Fruit fly (Drosophila melanogaster) whole organism, embryonic: Measurements from ENCODE around the gene CG34242.

Source experiments
- Awh ChIP-seq: fragments of 200-800 bp; sonication (Bioruptor generic); IDR thresholded peaks from 2 replicates; pipeline ENCODE4, ENCODE4 v1.3.6; 2022; ENCODE audit warnings: missing biosample characterization, missing genetic modification characterization
- B-H2 ChIP-seq: fragments of 200-800 bp; sonication (Bioruptor generic); optimal IDR thresholded peaks from 2 replicates; lab custom pipeline; 2018; ENCODE audit warnings: missing biosample characterization, mild to moderate bottlenecking, missing genetic modification characterization
- C15 ChIP-seq: fragments of 200-800 bp; sonication (Bioruptor generic); IDR thresholded peaks from 3 replicates; pipeline ENCODE4 v1.3.6; 2022; ENCODE audit warnings: missing biosample characterization, missing genetic modification characterization
- CG10267 ChIP-seq: fragments of 200-800 bp; sonication (Bioruptor generic); optimal IDR thresholded peaks from 2 replicates; lab custom pipeline; 2018; ENCODE audit warnings: missing biosample characterization, mild to moderate bottlenecking, missing genetic modification characterization, moderate library complexity
- CG11504 ChIP-seq: fragments of 200-800 bp; sonication (Bioruptor generic); optimal IDR thresholded peaks from 3 replicates; lab custom pipeline; 2019; ENCODE audit warnings: missing biosample characterization, mild to moderate bottlenecking, missing genetic modification characterization, moderate library complexity
- CG11696 ChIP-seq: fragments of 200-800 bp; sonication (Bioruptor generic); IDR thresholded peaks from 2 replicates; pipeline ENCODE4 v1.3.6; 2022; ENCODE audit warnings: missing biosample characterization, missing genetic modification characterization
- CG12659 ChIP-seq: fragments of 200-800 bp; sonication (Bioruptor generic); optimal IDR thresholded peaks from 3 replicates; lab custom pipeline; 2017; ENCODE audit warnings: mild to moderate bottlenecking, missing biosample characterization, missing genetic modification reagents, missing genetic modification characterization
- CG13287 ChIP-seq: fragments of 200-800 bp; sonication (Bioruptor generic); IDR thresholded peaks from 2 replicates; pipeline ENCODE4 v1.3.6; 2022; ENCODE audit warnings: missing biosample characterization, missing genetic modification characterization; ENCODE audit not compliant: partially characterized antibody
- CG14710 ChIP-seq: fragments of 200-800 bp; sonication (Bioruptor generic); optimal IDR thresholded peaks from 3 replicates; lab custom pipeline; 2019; ENCODE audit warnings: missing biosample characterization, mild to moderate bottlenecking, missing genetic modification characterization, moderate library complexity
- CG15269 ChIP-seq: fragments of 200-800 bp; sonication (Bioruptor generic); optimal IDR thresholded peaks from 2 replicates; lab custom pipeline; 2018; ENCODE audit warnings: missing biosample characterization, mild to moderate bottlenecking, missing genetic modification characterization, moderate library complexity
- CG17186 ChIP-seq: fragments of 200-800 bp; sonication (Bioruptor generic); optimal IDR thresholded peaks from 3 replicates; lab custom pipeline; 2017; ENCODE audit warnings: missing biosample characterization, missing genetic modification reagents, missing genetic modification characterization
- CG17359 ChIP-seq: fragments of 200-800 bp; sonication (Bioruptor generic); optimal IDR thresholded peaks from 3 replicates; lab custom pipeline; 2018; ENCODE audit warnings: missing biosample characterization, mild to moderate bottlenecking, missing genetic modification characterization, moderate library complexity
- CG17385 ChIP-seq: fragments of 200-800 bp; sonication (Bioruptor generic); optimal IDR thresholded peaks from 3 replicates; lab custom pipeline; 2018; ENCODE audit warnings: missing biosample characterization, mild to moderate bottlenecking, missing genetic modification characterization
- CG17568 ChIP-seq: fragments of 200-800 bp; sonication (Bioruptor generic); optimal IDR thresholded peaks from 2 replicates; lab custom pipeline; 2018; ENCODE audit warnings: missing biosample characterization, mild to moderate bottlenecking, missing genetic modification characterization, moderate library complexity
- CG17802 ChIP-seq: fragments of 200-800 bp; sonication (Bioruptor generic); optimal IDR thresholded peaks from 2 replicates; lab custom pipeline; 2018; ENCODE audit warnings: missing biosample characterization, mild to moderate bottlenecking, missing genetic modification characterization, moderate library complexity
- CG17829 ChIP-seq: fragments of 200-800 bp; optimal IDR thresholded peaks from 2 replicates; lab custom pipeline; 2019; ENCODE audit warnings: missing biosample characterization, mild to moderate bottlenecking, missing genetic modification characterization, moderate library complexity
- CG18476 ChIP-seq: fragments of 200-800 bp; sonication (Bioruptor generic); optimal IDR thresholded peaks from 2 replicates; lab custom pipeline; 2016; ENCODE audit warnings: missing biosample characterization, mild to moderate bottlenecking, missing genetic modification characterization
- CG2875 ChIP-seq: fragments of 200-800 bp; sonication (Bioruptor generic); optimal IDR thresholded peaks from 2 replicates; lab custom pipeline; 2017; ENCODE audit warnings: missing biosample characterization, mild to moderate bottlenecking, missing genetic modification characterization, missing genetic modification reagents
- CG30431 ChIP-seq: fragments of 200-800 bp; sonication (Bioruptor generic); optimal IDR thresholded peaks from 2 replicates; lab custom pipeline; 2017; ENCODE audit warnings: missing biosample characterization, missing genetic modification characterization
- CG32532 ChIP-seq: fragments of 200-800 bp; sonication (Bioruptor generic); IDR thresholded peaks from 2 replicates; pipeline ENCODE4 v1.3.6; 2022; ENCODE audit warnings: missing biosample characterization, missing genetic modification characterization
- CG3281 ChIP-seq: fragments of 200-800 bp; sonication (Bioruptor generic); optimal IDR thresholded peaks from 3 replicates; lab custom pipeline; 2017; ENCODE audit warnings: missing biosample characterization, mild to moderate bottlenecking, missing genetic modification characterization
- CG4328 ChIP-seq: fragments of 200-800 bp; sonication (Bioruptor generic); optimal IDR thresholded peaks from 3 replicates; lab custom pipeline; 2017; ENCODE audit warnings: missing biosample characterization, missing genetic modification reagents, missing genetic modification characterization
- CG4404 ChIP-seq: fragments of 200-800 bp; sonication (Bioruptor generic); IDR thresholded peaks from 2 replicates; pipeline ENCODE4 v1.3.6; 2022; ENCODE audit warnings: missing biosample characterization, missing genetic modification characterization
- CG4730 ChIP-seq: fragments of 200-800 bp; sonication (Bioruptor generic); IDR thresholded peaks from 2 replicates; pipeline ENCODE4 v1.3.6; 2022; ENCODE audit warnings: missing biosample characterization, missing genetic modification characterization
- CG9215 ChIP-seq: fragments of 200-800 bp; sonication (Bioruptor generic); IDR thresholded peaks from 2 replicates; pipeline ENCODE4 v1.3.6; 2022; ENCODE audit warnings: missing biosample characterization, missing genetic modification characterization
- CoRest ChIP-seq: fragments of 200-800 bp; sonication (Bioruptor generic); optimal IDR thresholded peaks from 3 replicates; lab custom pipeline; 2018; ENCODE audit warnings: missing biosample characterization, mild to moderate bottlenecking, missing genetic modification characterization, moderate library complexity
- Doc2 ChIP-seq: fragments of 200-800 bp; sonication (Bioruptor generic); IDR thresholded peaks from 2 replicates; pipeline ENCODE4 v1.3.6; 2022; ENCODE audit warnings: missing biosample characterization, missing genetic modification characterization
- HLH3B ChIP-seq: fragments of 200-800 bp; sonication (Bioruptor generic); IDR thresholded peaks from 2 replicates; pipeline ENCODE4 v1.3.6; 2022; ENCODE audit warnings: missing biosample characterization, missing genetic modification characterization
- Hand ChIP-seq: fragments of 200-800 bp; sonication (Bioruptor generic); optimal IDR thresholded peaks from 2 replicates; lab custom pipeline; 2017; ENCODE audit warnings: mild to moderate bottlenecking, missing biosample characterization, missing genetic modification reagents, missing genetic modification characterization
- Hr3 ChIP-seq: fragments of 200-800 bp; sonication (Bioruptor generic); optimal IDR thresholded peaks from 3 replicates; lab custom pipeline; 2016; ENCODE audit warnings: missing biosample characterization, missing genetic modification characterization
- Hr39 ChIP-seq: fragments of >200 bp; optimal IDR thresholded peaks from 2 replicates; lab custom pipeline; 2017
- Mad ChIP-seq: fragments of 200-800 bp; sonication (Bioruptor generic); optimal IDR thresholded peaks from 2 replicates; lab custom pipeline; 2016; ENCODE audit warnings: missing biosample characterization, missing genetic modification characterization
- Meics ChIP-seq: fragments of 200-800 bp; sonication (Bioruptor generic); optimal IDR thresholded peaks from 2 replicates; lab custom pipeline; 2017; ENCODE audit warnings: missing biosample characterization, mild to moderate bottlenecking, missing genetic modification characterization
- NFAT ChIP-seq: fragments of 200-800 bp; sonication (Bioruptor generic); IDR thresholded peaks from 2 replicates; pipeline ENCODE4 v1.3.6; 2022; ENCODE audit warnings: missing biosample characterization, missing genetic modification characterization
- Optix ChIP-seq: fragments of 200-800 bp; sonication (Bioruptor generic); IDR thresholded peaks from 3 replicates; pipeline ENCODE4 v1.3.6; 2022; ENCODE audit warnings: missing biosample characterization, missing genetic modification characterization
- Poxn ChIP-seq: fragments of 200-800 bp; sonication (Bioruptor generic); IDR thresholded peaks from 2 replicates; pipeline ENCODE4 v1.3.6; 2022; ENCODE audit warnings: missing biosample characterization, missing genetic modification characterization
- Taf1 ChIP-seq: fragments of 200-800 bp; sonication (Bioruptor generic); IDR thresholded peaks from 2 replicates; pipeline ENCODE4 v1.3.6; 2022; ENCODE audit warnings: missing biosample characterization, missing genetic modification characterization
- Trl ChIP-seq, 3 experiments: fragments of >200 bp in 2 of 3; fragments of 200-800 bp in 1 of 3; sonication (Bioruptor generic) in 1 of 3; optimal IDR thresholded peaks; 2 replicates in 1 of 3; 3 replicates in 2 of 3; lab custom pipeline; 2016 to 2017; ENCODE audit warnings: missing biosample characterization in 1 of 3, missing genetic modification characterization in 1 of 3
- ato ChIP-seq: fragments of 200-800 bp; sonication (Bioruptor generic); IDR thresholded peaks from 2 replicates; pipeline ENCODE4 v1.3.6; 2022; ENCODE audit warnings: missing biosample characterization, missing genetic modification characterization; ENCODE audit not compliant: partially characterized antibody
- bab2 ChIP-seq: fragments of 200-800 bp; sonication (Bioruptor generic); optimal IDR thresholded peaks from 2 replicates; lab custom pipeline; 2016; ENCODE audit warnings: missing biosample characterization, missing genetic modification characterization
- crp ChIP-seq, 2 experiments: fragments of 200-800 bp; sonication (Bioruptor generic); optimal IDR thresholded peaks; 2 replicates in 1 of 2; 3 replicates in 1 of 2; lab custom pipeline; 2017; ENCODE audit warnings: missing biosample characterization in 2 of 2, missing genetic modification characterization in 2 of 2, mild to moderate bottlenecking in 1 of 2, moderate library complexity in 1 of 2
- da ChIP-seq: fragments of 200-800 bp; sonication (Bioruptor generic); optimal IDR thresholded peaks from 2 replicates; lab custom pipeline; 2016; ENCODE audit warnings: missing biosample characterization, missing genetic modification characterization
- emc ChIP-seq: fragments of 200-800 bp; sonication (Bioruptor generic); optimal IDR thresholded peaks from 2 replicates; lab custom pipeline; 2016; ENCODE audit warnings: missing biosample characterization, missing genetic modification characterization
- eve ChIP-seq, 2 experiments: fragments of >200 bp; optimal IDR thresholded peaks; 2 replicates each; lab custom pipeline; 2017; ENCODE audit warnings: missing biosample characterization in 2 of 2, missing genetic modification characterization in 2 of 2
- ken ChIP-seq: fragments of 200-800 bp; sonication (Bioruptor generic); IDR thresholded peaks from 3 replicates; pipeline ENCODE4 v1.3.6; 2022; ENCODE audit warnings: missing biosample characterization, missing genetic modification characterization
- ro ChIP-seq: fragments of 200-800 bp; sonication (Bioruptor generic); IDR thresholded peaks from 2 replicates; pipeline ENCODE4 v1.3.6; 2022; ENCODE audit warnings: missing biosample characterization, missing genetic modification characterization
- sd ChIP-seq: fragments of 200-800 bp; sonication (Bioruptor generic); optimal IDR thresholded peaks from 3 replicates; lab custom pipeline; 2018; ENCODE audit warnings: missing biosample characterization, mild to moderate bottlenecking, missing genetic modification characterization, moderate library complexity
- seq ChIP-seq: fragments of 200-800 bp; sonication (Bioruptor generic); IDR thresholded peaks from 2 replicates; pipeline ENCODE4 v1.3.6; 2022; ENCODE audit warnings: missing biosample characterization, missing genetic modification characterization
- slbo ChIP-seq: fragments of 200-800 bp; sonication (Bioruptor generic); IDR thresholded peaks from 2 replicates; pipeline ENCODE4 v1.3.6; 2022; ENCODE audit warnings: missing biosample characterization, missing genetic modification characterization
- tup ChIP-seq: fragments of 200-800 bp; sonication (Bioruptor generic); optimal IDR thresholded peaks from 2 replicates; lab custom pipeline; 2016; ENCODE audit warnings: missing biosample characterization, mild to moderate bottlenecking, missing genetic modification characterization, moderate library complexity
- yki ChIP-seq: fragments of >200 bp; optimal IDR thresholded peaks from 3 replicates; lab custom pipeline; 2018

The CG34242 gene

DNA sequence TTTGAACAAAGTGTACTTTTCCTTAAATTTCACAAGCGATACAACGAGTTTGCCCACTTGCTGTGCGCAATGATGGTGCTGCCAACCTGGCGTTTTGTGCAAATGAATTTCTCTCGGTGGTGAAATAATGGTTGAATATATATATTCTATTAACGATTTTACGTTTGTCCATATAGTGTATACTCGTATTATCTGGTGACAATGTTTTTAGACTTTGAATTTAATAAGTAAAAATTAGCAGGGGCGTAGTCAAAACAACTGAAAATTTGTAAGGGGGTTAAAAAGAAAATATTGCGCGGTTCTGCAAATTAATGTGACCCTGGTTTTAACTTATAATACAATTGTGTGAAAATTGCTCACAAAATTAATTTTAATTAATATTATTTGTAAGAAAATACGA, 9.9 kb upstream of the CG34242 start, which contains the start of the genes ver and Gcn5 (continued):
- TF ChIP-seq CG11696 (GFP tag; lab: Robert Waterston, UW) = peak; percentile 85
- TF ChIP-seq HLH3B (GFP tag; lab: Robert Waterston, UW) = peak; percentile 92
- no peak for TF ChIP-seq yki
- peak; percentile 87 for TF ChIP-seq CG4404 (GFP tag; lab: Robert Waterston, UW)
- TF ChIP-seq Hr39 (lab: Kevin White, UChicago) = no peak
- TF ChIP-seq C15 (GFP tag; lab: Robert Waterston, UW) = peak; percentile 87; the same call in 2 of the 3 replicates
- TF ChIP-seq CG15269 (tag; lab: Kevin White, UChicago) = peak; percentile 95
- peak; percentile 91 for TF ChIP-seq NFAT
- peak; percentile 87 for TF ChIP-seq Optix (GFP tag; lab: Robert Waterston, UW)
- peak; percentile 93 for TF ChIP-seq Meics (GFP tag; lab: Kevin White, UChicago)
- TF ChIP-seq crp (GFP tag; optimal IDR thresholded peaks at IDR 0.05; lab: Kevin White, UChicago) = peak in 1 of 2 experiments; percentile 65
- TF ChIP-seq tup (GFP tag; lab: Kevin White, UChicago) = peak; percentile 81
- peak; percentile 53; the same call in 1 of the 2 replicates for TF ChIP-seq Doc2 (GFP tag; lab: Robert Waterston, UW)
- peak; percentile 88 for TF ChIP-seq CG10267 (tag; lab: Kevin White, UChicago)
- TF ChIP-seq CG11504 (tag; lab: Kevin White, UChicago) = peak; percentile 92
- TF ChIP-seq Poxn (GFP tag; lab: Robert Waterston, UW) = peak; percentile 78; the same call in 1 of the 2 replicates
- TF ChIP-seq eve (GFP tag; optimal IDR thresholded peaks at IDR 0.05; lab: Kevin White, UChicago) = no peak
- peak; percentile 81 for TF ChIP-seq Taf1 (GFP tag; lab: Robert Waterston, UW)
- peak; percentile 91 for TF ChIP-seq CG17829 (tag; lab: Kevin White, UChicago)
- TF ChIP-seq B-H2 (GFP tag; lab: Kevin White, UChicago) = peak; percentile 86
- TF ChIP-seq CG30431 (GFP tag; lab: Kevin White, UChicago) = peak; percentile 86
- TF ChIP-seq Hand (GFP tag; lab: Kevin White, UChicago) = peak; percentile 70
- TF ChIP-seq CG3281 = peak; percentile 96
- peak; percentile 79 for TF ChIP-seq CG2875 (GFP tag; lab: Kevin White, UChicago)
- TF ChIP-seq CG4730 (GFP tag; lab: Robert Waterston, UW) = peak; percentile 91
- peak; percentile 78 for TF ChIP-seq emc
- no peak for TF ChIP-seq CG17568
- peak; percentile 94 for TF ChIP-seq CoRest (tag; lab: Kevin White, UChicago)
- peak; percentile 93 for TF ChIP-seq Hr3
- TF ChIP-seq CG17385 (GFP tag; lab: Kevin White, UChicago) = peak; percentile 88
- peak; percentile 94 for TF ChIP-seq ken (GFP tag; lab: Robert Waterston, UW)
- no peak for TF ChIP-seq Trl (optimal IDR thresholded peaks at IDR 0.05; lab: Kevin White, UChicago)
- TF ChIP-seq Trl (GFP tag; optimal IDR thresholded peaks at IDR 0.05; lab: Kevin White, UChicago) = peak; percentile 86
- peak; percentile 78 for TF ChIP-seq CG17186 (GFP tag; lab: Kevin White, UChicago)
- peak; percentile 91 for TF ChIP-seq CG14710
- TF ChIP-seq da (GFP tag; lab: Kevin White, UChicago) = peak; percentile 11
- TF ChIP-seq ro = peak; percentile 68; the same call in 1 of the 2 replicates
- TF ChIP-seq slbo (GFP tag; lab: Robert Waterston, UW) = peak; percentile 95
- peak; percentile 85 for TF ChIP-seq CG9215 (GFP tag; lab: Robert Waterston, UW)
- TF ChIP-seq seq (GFP tag; lab: Robert Waterston, UW) = peak; percentile 92
- TF ChIP-seq ato (GFP tag; lab: Robert Waterston, UW) = no peak
- peak; percentile 95 for TF ChIP-seq CG32532 (GFP tag; lab: Robert Waterston, UW)
- peak; percentile 95 for TF ChIP-seq CG12659 (GFP tag; lab: Kevin White, UChicago)
- peak; percentile 94 for TF ChIP-seq CG17359 (tag; lab: Kevin White, UChicago)
- TF ChIP-seq CG17802 (tag; lab: Kevin White, UChicago) = peak; percentile 70
- peak; percentile 92 for TF ChIP-seq CG18476 (GFP tag; lab: Kevin White, UChicago)
- peak; percentile 89 for TF ChIP-seq Mad (GFP tag; lab: Kevin White, UChicago)
- peak; percentile 90 for TF ChIP-seq bab2 (GFP tag; lab: Kevin White, UChicago)
- TF ChIP-seq CG13287 (GFP tag; lab: Robert Waterston, UW) = peak; percentile 44; the same call in 1 of the 2 replicates
- peak; percentile 93 for TF ChIP-seq Awh
- no peak for TF ChIP-seq sd (tag; lab: Kevin White, UChicago)
- TF ChIP-seq CG4328 (GFP tag; lab: Kevin White, UChicago) = peak; percentile 74
